Worm (Caenorhabditis elegans) whole organism, mixed stage, embryonic: Measurements from ENCODE around the gene dml-1.

Source experiments
- mab-5 ChIP-seq: fragments of 150-350 bp; optimal IDR thresholded peaks from 2 replicates; lab custom pipeline; 2014; ENCODE audit warnings: missing biosample characterization, missing genetic modification characterization
- nhr-237 ChIP-seq: fragments of 150-350 bp; optimal IDR thresholded peaks from 2 replicates; lab custom pipeline; 2014; ENCODE audit warnings: missing biosample characterization, missing genetic modification characterization

ce11 chrIV:2838308-2838707 lies 48.4 kb upstream of the dml-1 start, which contains the start of gene Y54G2A.7:
- TF ChIP-seq nhr-237 (tag; lab: Kevin White, UChicago) (no peak), mab-5 (tag; lab: Kevin White, UChicago) (no peak)
